Fruit fly (Drosophila melanogaster) whole organism, embryonic: Measurements from ENCODE around the gene LysRS.

Experiments
- Aef1 ChIP-seq: fragments of 200-800 bp; sonication (Bioruptor generic); IDR thresholded peaks from 3 replicates; pipeline ENCODE4 v1.3.6; 2022; ENCODE audit warnings: missing biosample characterization, missing genetic modification characterization
- Atf-2 ChIP-seq: fragments of 200-800 bp; sonication (Bioruptor generic); optimal IDR thresholded peaks from 2 replicates; lab custom pipeline; 2016; ENCODE audit warnings: missing biosample characterization, missing genetic modification characterization
- Atf3 ChIP-seq: fragments of 200-800 bp; sonication (Bioruptor generic); optimal IDR thresholded peaks from 3 replicates; lab custom pipeline; 2016; ENCODE audit warnings: missing biosample characterization, missing genetic modification characterization
- B-H1 ChIP-seq: fragments of 200-800 bp; sonication (Bioruptor generic); IDR thresholded peaks from 3 replicates; pipeline ENCODE4 v1.3.6; 2022; ENCODE audit warnings: missing biosample characterization, missing genetic modification characterization
- C15 ChIP-seq: fragments of 200-800 bp; sonication (Bioruptor generic); IDR thresholded peaks from 3 replicates; pipeline ENCODE4 v1.3.6; 2022; ENCODE audit warnings: missing biosample characterization, missing genetic modification characterization
- CG10147 ChIP-seq: fragments of 200-800 bp; sonication (Bioruptor generic); optimal IDR thresholded peaks from 2 replicates; lab custom pipeline; 2019; ENCODE audit warnings: missing biosample characterization, mild to moderate bottlenecking, missing genetic modification characterization, moderate library complexity
- CG10366 ChIP-seq: fragments of 200-800 bp; sonication (Bioruptor generic); IDR thresholded peaks from 2 replicates; pipeline ENCODE4 v1.3.6; 2022; ENCODE audit warnings: missing biosample characterization, missing genetic modification characterization
- CG12104 ChIP-seq: fragments of 200-800 bp; sonication (Bioruptor generic); optimal IDR thresholded peaks from 3 replicates; lab custom pipeline; 2016; ENCODE audit warnings: missing biosample characterization, missing genetic modification characterization
- CG12744 ChIP-seq: fragments of 200-800 bp; sonication (Bioruptor generic); optimal IDR thresholded peaks from 2 replicates; lab custom pipeline; 2016; ENCODE audit warnings: missing biosample characterization, missing genetic modification characterization
- CG13287 ChIP-seq: fragments of 200-800 bp; sonication (Bioruptor generic); IDR thresholded peaks from 2 replicates; pipeline ENCODE4 v1.3.6; 2022; ENCODE audit warnings: missing biosample characterization, missing genetic modification characterization; ENCODE audit not compliant: partially characterized antibody
- CG13296 ChIP-seq: fragments of 200-800 bp; sonication (Bioruptor generic); optimal IDR thresholded peaks from 3 replicates; lab custom pipeline; 2018; ENCODE audit warnings: missing biosample characterization, mild to moderate bottlenecking, missing genetic modification characterization
- CG17912 ChIP-seq: fragments of 200-800 bp; sonication (Bioruptor generic); optimal IDR thresholded peaks from 2 replicates; lab custom pipeline; 2018; ENCODE audit warnings: missing biosample characterization, mild to moderate bottlenecking, missing genetic modification characterization
- CG3163 ChIP-seq: fragments of 200-800 bp; sonication (Bioruptor generic); optimal IDR thresholded peaks from 3 replicates; lab custom pipeline; 2016; ENCODE audit warnings: missing biosample characterization, missing genetic modification characterization
- CG32532 ChIP-seq: fragments of 200-800 bp; sonication (Bioruptor generic); IDR thresholded peaks from 2 replicates; pipeline ENCODE4 v1.3.6; 2022; ENCODE audit warnings: missing biosample characterization, missing genetic modification characterization
- CG32767 ChIP-seq: fragments of 200-800 bp; sonication (Bioruptor generic); IDR thresholded peaks from 2 replicates; pipeline ENCODE4 v1.3.6; 2022; ENCODE audit warnings: missing biosample characterization, missing genetic modification characterization
- CG42726 ChIP-seq: fragments of 200-800 bp; sonication (Bioruptor generic); IDR thresholded peaks from 2 replicates; pipeline ENCODE4 v1.3.6; 2022; ENCODE audit warnings: missing biosample characterization, missing genetic modification characterization; ENCODE audit not compliant: partially characterized antibody
- CG4282 ChIP-seq: fragments of 200-800 bp; sonication (Bioruptor generic); optimal IDR thresholded peaks from 2 replicates; lab custom pipeline; 2016; ENCODE audit warnings: missing biosample characterization, missing genetic modification characterization
- CG4707 ChIP-seq: fragments of 200-800 bp; sonication (Bioruptor generic); optimal IDR thresholded peaks from 2 replicates; lab custom pipeline; 2018; ENCODE audit warnings: missing biosample characterization, mild to moderate bottlenecking, missing genetic modification characterization, moderate library complexity
- CG5180 ChIP-seq: fragments of 200-800 bp; sonication (Bioruptor generic); optimal IDR thresholded peaks from 3 replicates; lab custom pipeline; 2017; ENCODE audit warnings: missing biosample characterization, missing genetic modification characterization, mild to moderate bottlenecking, moderate library complexity, missing genetic modification reagents
- CG7357 ChIP-seq: fragments of 200-800 bp; sonication (Bioruptor generic); IDR thresholded peaks from 3 replicates; pipeline ENCODE4 v1.3.6; 2022; ENCODE audit warnings: missing biosample characterization, missing genetic modification characterization
- CG7928 ChIP-seq: fragments of 200-800 bp; sonication (Bioruptor generic); optimal IDR thresholded peaks from 2 replicates; lab custom pipeline; 2017; ENCODE audit warnings: missing biosample characterization, mild to moderate bottlenecking, missing genetic modification characterization
- CG7987 ChIP-seq: fragments of 200-800 bp; sonication (Bioruptor generic); optimal IDR thresholded peaks from 2 replicates; lab custom pipeline; 2018; ENCODE audit warnings: missing biosample characterization, mild to moderate bottlenecking, missing genetic modification characterization, moderate library complexity
- CG8478 ChIP-seq: fragments of >200 bp; optimal IDR thresholded peaks from 2 replicates; lab custom pipeline; 2018
- CG8924 ChIP-seq: fragments of 200-800 bp; optimal IDR thresholded peaks from 3 replicates; lab custom pipeline; 2019; ENCODE audit warnings: missing biosample characterization, mild to moderate bottlenecking, missing genetic modification characterization, moderate library complexity
- Camta ChIP-seq: fragments of 200-800 bp; sonication (Bioruptor generic); optimal IDR thresholded peaks from 2 replicates; lab custom pipeline; 2016; ENCODE audit warnings: missing biosample characterization, missing genetic modification characterization
- Dad ChIP-seq: fragments of 200-800 bp; sonication (Bioruptor generic); optimal IDR thresholded peaks from 3 replicates; lab custom pipeline; 2016; ENCODE audit warnings: missing biosample characterization, missing genetic modification characterization
- Dfd ChIP-seq, 2 experiments: fragments of >200 bp; optimal IDR thresholded peaks; 2 replicates each; lab custom pipeline; 2017; ENCODE audit warnings: missing biosample characterization in 2 of 2, missing genetic modification characterization in 2 of 2
- GATAe ChIP-seq: fragments of 200-800 bp; sonication (Bioruptor generic); conservative IDR thresholded peaks from 2 replicates; pipeline ENCODE4 v1.3.6; 2022; ENCODE audit warnings: missing biosample characterization, missing genetic modification characterization
- Hand ChIP-seq: fragments of 200-800 bp; sonication (Bioruptor generic); optimal IDR thresholded peaks from 2 replicates; lab custom pipeline; 2017; ENCODE audit warnings: mild to moderate bottlenecking, missing biosample characterization, missing genetic modification reagents, missing genetic modification characterization
- HmgZ ChIP-seq: fragments of 200-800 bp; sonication (Bioruptor generic); optimal IDR thresholded peaks from 2 replicates; lab custom pipeline; 2018; ENCODE audit warnings: missing biosample characterization, mild to moderate bottlenecking, missing genetic modification characterization
- Hr3 ChIP-seq: fragments of 200-800 bp; sonication (Bioruptor generic); optimal IDR thresholded peaks from 3 replicates; lab custom pipeline; 2016; ENCODE audit warnings: missing biosample characterization, missing genetic modification characterization
- NC2β ChIP-seq: fragments of 200-800 bp; sonication (Bioruptor generic); optimal IDR thresholded peaks from 2 replicates; lab custom pipeline; 2016; ENCODE audit warnings: missing biosample characterization, missing genetic modification characterization
- Poxn ChIP-seq: fragments of 200-800 bp; sonication (Bioruptor generic); IDR thresholded peaks from 2 replicates; pipeline ENCODE4 v1.3.6; 2022; ENCODE audit warnings: missing biosample characterization, missing genetic modification characterization
- Ptx1 ChIP-seq: fragments of 200-800 bp; sonication (Bioruptor generic); IDR thresholded peaks from 2 replicates; pipeline ENCODE4 v1.3.6; 2022; ENCODE audit warnings: missing biosample characterization, missing genetic modification characterization
- Sox100B ChIP-seq: fragments of 200-800 bp; sonication (Bioruptor generic); optimal IDR thresholded peaks from 3 replicates; lab custom pipeline; 2018; ENCODE audit warnings: missing biosample characterization, mild to moderate bottlenecking, missing genetic modification characterization
- Sry-β ChIP-seq: fragments of 200-800 bp; sonication (Bioruptor generic); optimal IDR thresholded peaks from 2 replicates; lab custom pipeline; 2018; ENCODE audit warnings: missing biosample characterization, mild to moderate bottlenecking, missing genetic modification characterization, moderate library complexity
- caup ChIP-seq: fragments of 200-800 bp; sonication (Bioruptor generic); optimal IDR thresholded peaks from 3 replicates; lab custom pipeline; 2017; ENCODE audit warnings: missing biosample characterization, mild to moderate bottlenecking, missing genetic modification characterization, moderate library complexity; ENCODE audit not compliant: severe bottlenecking
- fru ChIP-seq: fragments of >200 bp; optimal IDR thresholded peaks from 2 replicates; lab custom pipeline; 2017
- gcm2 ChIP-seq: fragments of 200-800 bp; sonication (Bioruptor generic); optimal IDR thresholded peaks from 2 replicates; lab custom pipeline; 2016; ENCODE audit warnings: missing biosample characterization, missing genetic modification characterization
- hb ChIP-seq: fragments of 200-800 bp; sonication (Bioruptor generic); IDR thresholded peaks from 3 replicates; pipeline ENCODE4 v1.3.6; 2022; ENCODE audit warnings: missing biosample characterization, missing genetic modification characterization; ENCODE audit not compliant: partially characterized antibody
- kah ChIP-seq: fragments of 200-800 bp; sonication (Bioruptor generic); optimal IDR thresholded peaks from 2 replicates; lab custom pipeline; 2018; ENCODE audit warnings: missing biosample characterization, mild to moderate bottlenecking, missing genetic modification characterization
- nom ChIP-seq: fragments of 200-800 bp; sonication (Bioruptor generic); optimal IDR thresholded peaks from 2 replicates; lab custom pipeline; 2017; ENCODE audit warnings: missing biosample characterization, missing genetic modification characterization, mild to moderate bottlenecking, moderate library complexity, missing genetic modification reagents
- oc ChIP-seq: fragments of 200-800 bp; sonication (Bioruptor generic); optimal IDR thresholded peaks from 2 replicates; lab custom pipeline; 2018; ENCODE audit warnings: missing biosample characterization, mild to moderate bottlenecking, missing genetic modification characterization, moderate library complexity
- otp ChIP-seq: fragments of 200-800 bp; sonication (Bioruptor generic); IDR thresholded peaks from 3 replicates; pipeline ENCODE4, ENCODE4 v1.3.6; 2022; ENCODE audit warnings: missing biosample characterization, missing genetic modification characterization
- pan ChIP-seq, 4 experiments: fragments of >200 bp in 3 of 4; fragments of 200-800 bp in 1 of 4; sonication (Bioruptor generic) in 1 of 4; optimal IDR thresholded peaks in 3 of 4; IDR thresholded peaks in 1 of 4; 2 replicates each; pipeline versions ENCODE4 v1.3.6 to Lab custom; 2017 to 2022; ENCODE audit warnings: missing biosample characterization in 2 of 4, missing genetic modification characterization in 2 of 4, mixed read lengths in 1 of 4
- row ChIP-seq: fragments of 200-800 bp; sonication (Bioruptor generic); IDR thresholded peaks from 3 replicates; pipeline ENCODE4 v1.3.6; 2022; ENCODE audit warnings: missing biosample characterization, missing genetic modification characterization
- sna ChIP-seq: fragments of 200-800 bp; sonication (Bioruptor generic); IDR thresholded peaks from 2 replicates; pipeline ENCODE4 v1.3.6; 2022; ENCODE audit warnings: missing biosample characterization, missing genetic modification characterization; ENCODE audit not compliant: partially characterized antibody
- sqz ChIP-seq: fragments of 200-800 bp; sonication (Bioruptor generic); optimal IDR thresholded peaks from 3 replicates; lab custom pipeline; 2018; ENCODE audit warnings: missing biosample characterization, mild to moderate bottlenecking, missing genetic modification characterization
- vnd ChIP-seq: fragments of 200-800 bp; sonication (Bioruptor generic); IDR thresholded peaks from 3 replicates; pipeline ENCODE4 v1.3.6; 2022; ENCODE audit warnings: missing biosample characterization, missing genetic modification characterization; ENCODE audit not compliant: partially characterized antibody
- wdn ChIP-seq: fragments of 200-800 bp; sonication (Bioruptor generic); IDR thresholded peaks from 2 replicates; pipeline ENCODE4 v1.3.6; 2022; ENCODE audit warnings: missing biosample characterization, missing genetic modification characterization
- wor ChIP-seq: fragments of 200-800 bp; sonication (Bioruptor generic); IDR thresholded peaks from 2 replicates; pipeline ENCODE4 v1.3.6; 2022; ENCODE audit warnings: missing biosample characterization, missing genetic modification characterization

LysRS gene

DNA sequence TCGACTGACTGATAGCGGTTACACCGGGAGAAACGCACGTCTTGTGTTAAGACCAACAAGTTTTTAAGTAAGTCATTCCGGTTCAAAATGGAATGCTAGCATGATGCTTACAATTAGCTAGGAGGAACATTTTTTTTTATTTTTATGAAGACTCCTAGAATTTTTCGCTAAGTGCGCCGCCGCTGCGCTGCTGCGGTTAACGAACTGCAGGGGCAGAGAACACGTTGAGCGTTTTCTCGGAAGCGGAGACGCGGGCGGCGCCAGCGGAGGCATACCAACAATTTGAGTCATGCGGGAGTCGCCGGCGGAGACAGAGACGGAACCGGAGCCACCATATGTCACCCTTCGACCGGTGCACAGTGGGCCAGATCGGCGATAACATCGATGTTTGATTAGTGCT is 37.3 kb upstream of the LysRS start (continued):
- TF ChIP-seq Aef1 (GFP tag; lab: Robert Waterston, UW): peak; percentile 96
- peak; percentile 93 for TF ChIP-seq CG7987 (GFP tag; lab: Kevin White, UChicago)
- TF ChIP-seq Poxn (GFP tag; lab: Robert Waterston, UW): peak; percentile 79
- TF ChIP-seq CG8924 (tag; lab: Kevin White, UChicago): peak; percentile 96
- peak; percentile 12; the same call in 1 of the 2 replicates for TF ChIP-seq CG13287
- peak; percentile 93 for TF ChIP-seq CG17912
- TF ChIP-seq CG5180 (GFP tag; lab: Kevin White, UChicago): peak; percentile 89
- peak; percentile 92 for TF ChIP-seq CG4282 (GFP tag; lab: Kevin White, UChicago)
- TF ChIP-seq Atf-2 (GFP tag; lab: Kevin White, UChicago): peak; percentile 96
- TF ChIP-seq nom (GFP tag; lab: Kevin White, UChicago): peak; percentile 97
- peak; percentile 95 for TF ChIP-seq oc
- no peak for TF ChIP-seq vnd
- TF ChIP-seq CG12104: peak; percentile 95
- TF ChIP-seq kah (GFP tag; lab: Kevin White, UChicago): peak; percentile 94
- TF ChIP-seq GATAe (GFP tag; lab: Robert Waterston, UW): peak; percentile 96
- peak; percentile 91 for TF ChIP-seq CG7357 (GFP tag; lab: Robert Waterston, UW)
- TF ChIP-seq Dfd (GFP tag; optimal IDR thresholded peaks at IDR 0.05; lab: Kevin White, UChicago): no peak
- no peak for TF ChIP-seq CG8478 (lab: Kevin White, UChicago)
- TF ChIP-seq HmgZ (tag; lab: Kevin White, UChicago): peak; percentile 95
- peak; percentile 92 for TF ChIP-seq C15 (GFP tag; lab: Robert Waterston, UW)
- TF ChIP-seq CG13296 (GFP tag; lab: Kevin White, UChicago): peak; percentile 96
- peak; percentile 97 for TF ChIP-seq Dad (GFP tag; lab: Kevin White, UChicago)
- TF ChIP-seq wor (GFP tag; lab: Robert Waterston, UW): peak; percentile 93
- TF ChIP-seq sna (GFP tag; lab: Robert Waterston, UW): no peak
- TF ChIP-seq gcm2 (GFP tag; lab: Kevin White, UChicago): peak; percentile 94
- TF ChIP-seq Ptx1: peak; percentile 97
- TF ChIP-seq CG12744 (GFP tag; lab: Kevin White, UChicago): peak; percentile 94
- peak; percentile 95 for TF ChIP-seq Hr3 (GFP tag; lab: Kevin White, UChicago)
- peak; percentile 92 for TF ChIP-seq CG32532 (GFP tag; lab: Robert Waterston, UW)
- no peak for TF ChIP-seq CG42726 (GFP tag; lab: Robert Waterston, UW)
- TF ChIP-seq fru: no peak
- peak; percentile 91 for TF ChIP-seq CG10147
- TF ChIP-seq Hand (GFP tag; lab: Kevin White, UChicago): peak; percentile 90
- peak; percentile 95 for TF ChIP-seq Sox100B (GFP tag; lab: Kevin White, UChicago)
- TF ChIP-seq B-H1 (GFP tag; lab: Robert Waterston, UW): peak; percentile 95
- TF ChIP-seq CG32767 (GFP tag; lab: Robert Waterston, UW): peak; percentile 96
- peak; percentile 93 for TF ChIP-seq wdn (GFP tag; lab: Robert Waterston, UW)
- TF ChIP-seq CG4707 (GFP tag; lab: Kevin White, UChicago): peak; percentile 90
- no peak for TF ChIP-seq pan (optimal IDR thresholded peaks at IDR 0.05; lab: Kevin White, UChicago)
- TF ChIP-seq pan (GFP tag; optimal IDR thresholded peaks at IDR 0.05 in 1 of 2, IDR thresholded peaks at IDR 0.05 in 1 of 2): peak in 1 of 2 experiments; percentile 98
- peak; percentile 93 for TF ChIP-seq sqz (GFP tag; lab: Kevin White, UChicago)
- TF ChIP-seq hb: no peak
- TF ChIP-seq CG10366 (GFP tag; lab: Robert Waterston, UW): peak; percentile 98
- TF ChIP-seq caup: peak; percentile 95
- peak; percentile 98 for TF ChIP-seq otp (GFP tag; lab: Robert Waterston, UW)
- TF ChIP-seq NC2β: peak; percentile 97
- peak; percentile 57 for TF ChIP-seq Sry-β (GFP tag; lab: Kevin White, UChicago)
- TF ChIP-seq CG3163 (GFP tag; lab: Kevin White, UChicago): peak; percentile 84
- TF ChIP-seq Atf3 (GFP tag; lab: Kevin White, UChicago): peak; percentile 98
- TF ChIP-seq CG7928 (GFP tag; lab: Kevin White, UChicago): peak; percentile 70
- TF ChIP-seq Camta (GFP tag; lab: Kevin White, UChicago): peak; percentile 97
- TF ChIP-seq row (GFP tag; lab: Robert Waterston, UW): peak; percentile 98
